Worm (Caenorhabditis elegans) whole organism, early embryonic: ENCODE data around the gene ZC443.7.

ENCODE experiments used
- ama-1 ChIP-seq: fragments of 150-350 bp; optimal IDR thresholded peaks from 2 replicates; lab custom pipeline; 2014
- ets-7 ChIP-seq: sonication (generic microtip); optimal IDR thresholded peaks from 2 replicates; lab custom pipeline; 2016; ENCODE audit warnings: missing genotype, missing genetic modification characterization, missing compliant biosample characterization
- flt-1 ChIP-seq: fragments of 200-800 bp; sonication (Bioruptor generic); IDR thresholded peaks from 2 replicates; pipeline ENCODE4 v1.3.6; 2022; ENCODE audit warnings: missing genetic modification characterization, missing compliant biosample characterization
- hnd-1 ChIP-seq: sonication (generic microtip); optimal IDR thresholded peaks from 2 replicates; lab custom pipeline; 2016; ENCODE audit warnings: missing genetic modification characterization, missing compliant biosample characterization
- scrt-1 ChIP-seq: fragments of 200-800 bp; sonication (Bioruptor generic); IDR thresholded peaks from 2 replicates; pipeline ENCODE4 v1.3.6; 2022; ENCODE audit warnings: missing genetic modification characterization, missing compliant biosample characterization
- sea-1 ChIP-seq: fragments of 200-800 bp; sonication (Bioruptor generic); conservative IDR thresholded peaks from 2 replicates; pipeline ENCODE4 v1.3.6; 2022; ENCODE audit warnings: missing genetic modification characterization, missing compliant biosample characterization
- tra-4 ChIP-seq: sonication (generic microtip); optimal IDR thresholded peaks from 2 replicates; lab custom pipeline; 2017; ENCODE audit warnings: missing genetic modification characterization, missing compliant biosample characterization

DNA sequence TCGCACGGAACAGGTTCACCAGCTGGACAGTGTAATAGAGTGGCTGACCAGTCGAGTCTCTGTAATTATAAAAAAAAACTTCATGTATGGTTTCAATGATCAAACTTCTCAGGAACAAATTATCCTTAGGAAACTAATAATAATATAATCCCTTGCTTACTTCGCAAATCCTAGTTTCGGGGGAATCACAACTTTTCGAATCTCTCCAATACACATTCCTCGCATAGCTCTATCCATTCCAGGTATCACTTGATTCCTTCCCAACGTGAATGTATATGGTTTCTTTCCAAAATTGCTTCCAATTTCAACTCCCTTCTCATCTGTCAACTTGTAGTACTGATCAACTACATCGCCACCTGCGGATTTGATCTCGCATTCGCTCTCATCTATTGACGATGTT, 19.9 kb upstream of the ZC443.7 start:
- TF ChIP-seq ama-1 (lab: Kevin White, UChicago), result no peak
- no peak for TF ChIP-seq tra-4
- TF ChIP-seq ets-7, result no peak
- no peak for TF ChIP-seq scrt-1 (GFP tag; lab: Robert Waterston, UW)
- TF ChIP-seq sea-1 (GFP tag; lab: Robert Waterston, UW), result no peak
- TF ChIP-seq flt-1 (GFP tag; lab: Robert Waterston, UW), result no peak
- no peak for TF ChIP-seq hnd-1
